Worm (Caenorhabditis elegans) whole organism, early embryonic: Measurements from ENCODE around the gene clec-231.

Source experiments
- aly-1 ChIP-seq: sonication (generic microtip); optimal IDR thresholded peaks from 2 replicates; lab custom pipeline; 2016; ENCODE audit warnings: missing genetic modification characterization, missing compliant biosample characterization
- ama-1 ChIP-seq: fragments of 150-350 bp; optimal IDR thresholded peaks from 2 replicates; lab custom pipeline; 2014
- ceh-36 ChIP-seq: sonication (generic microtip); optimal IDR thresholded peaks from 2 replicates; lab custom pipeline; 2016; ENCODE audit warnings: missing genetic modification characterization, inconsistent platforms, missing compliant biosample characterization
- hmbx-1 ChIP-seq: sonication (generic microtip); optimal IDR thresholded peaks from 2 replicates; lab custom pipeline; 2016; ENCODE audit warnings: mild to moderate bottlenecking, missing genetic modification characterization, missing compliant biosample characterization
- scrt-1 ChIP-seq: fragments of 200-800 bp; sonication (Bioruptor generic); IDR thresholded peaks from 2 replicates; pipeline ENCODE4 v1.3.6; 2022; ENCODE audit warnings: missing genetic modification characterization, missing compliant biosample characterization
- sea-1 ChIP-seq: fragments of 200-800 bp; sonication (Bioruptor generic); conservative IDR thresholded peaks from 2 replicates; pipeline ENCODE4 v1.3.6; 2022; ENCODE audit warnings: missing genetic modification characterization, missing compliant biosample characterization

DNA sequence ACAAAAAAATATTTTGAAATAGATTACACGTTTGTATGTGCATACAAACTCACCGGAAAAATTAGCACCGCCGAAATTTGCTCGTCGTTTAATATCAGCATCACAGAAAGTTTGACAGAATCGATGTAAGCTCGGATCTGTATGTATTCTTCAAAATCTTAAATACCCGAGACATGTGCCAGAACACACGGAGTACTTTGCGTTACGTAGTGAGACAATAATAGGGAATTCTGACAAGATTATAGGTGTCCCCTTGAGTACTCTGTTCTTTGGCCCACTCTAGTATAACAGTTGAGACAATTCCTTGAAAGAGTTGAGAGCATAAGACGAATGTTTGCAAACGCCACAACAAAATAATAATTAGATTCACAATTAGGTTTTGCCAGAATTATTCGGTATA lies 46.9 kb downstream of the clec-231 start, which contains the start of gene srx-48:
- TF ChIP-seq ama-1 (lab: Kevin White, UChicago) = no peak
- no peak for TF ChIP-seq ceh-36
- no peak for TF ChIP-seq scrt-1 (GFP tag; lab: Robert Waterston, UW)
- TF ChIP-seq hmbx-1 (tag; lab: Kevin White, UChicago) = no peak
- TF ChIP-seq sea-1 (GFP tag; lab: Robert Waterston, UW) = no peak
- no peak for TF ChIP-seq aly-1
